Fruit fly (Drosophila melanogaster): Measurements from ENCODE around the gene Oseg2.

dm6 chr3L:2257412-2257862 lies 28.0 kb downstream of the Oseg2 start, which contains the start of the genes CG1275 and Elp5:
- TF ChIP-seq psq (optimal IDR thresholded peaks at IDR 0.05) = no peak
- TF ChIP-seq h (optimal IDR thresholded peaks at IDR 0.05) = no peak
- no peak for TF ChIP-seq Myc (optimal IDR thresholded peaks at IDR 0.05)
- no peak for TF ChIP-seq insv (optimal IDR thresholded peaks at IDR 0.05)

Measured in Kc167 (cell line).